Worm (Caenorhabditis elegans) whole organism, young adult: ENCODE data around the gene ehbp-1.
A peak's percentile ranks its signal among the peaks of the same experiment; 100 is the strongest.

ENCODE experiments used
- F49E8.2 ChIP-seq: sonication (generic microtip); optimal IDR thresholded peaks from 3 replicates; lab custom pipeline; 2017; ENCODE audit warnings: missing genetic modification characterization, mild to moderate bottlenecking, missing compliant biosample characterization, antibody characterized with exemption, moderate library complexity; ENCODE audit not compliant: insufficient read depth
- K11D2.4 ChIP-seq: fragments of 200-800 bp; sonication (Bioruptor generic); IDR thresholded peaks from 2 replicates; pipeline ENCODE4 v1.3.6; 2022; ENCODE audit warnings: missing genetic modification reagents, missing genetic modification characterization, missing compliant biosample characterization
- K12H6.12 ChIP-seq: fragments of 200-800 bp; sonication (Bioruptor generic); optimal IDR thresholded peaks from 2 replicates; lab custom pipeline; 2018; ENCODE audit warnings: mild to moderate bottlenecking, missing genetic modification characterization, missing compliant biosample characterization
- Y53F4B.3 ChIP-seq: fragments of 200-800 bp; sonication (Bioruptor generic); IDR thresholded peaks from 2 replicates; pipeline ENCODE4 v1.3.6; 2022; ENCODE audit warnings: missing genetic modification reagents, missing genetic modification characterization, missing compliant biosample characterization
- Y79H2A.3 ChIP-seq: fragments of 200-800 bp; sonication (Bioruptor generic); conservative IDR thresholded peaks from 2 replicates; pipeline ENCODE4 v1.3.6; 2022; ENCODE audit warnings: missing genetic modification reagents, missing genetic modification characterization, missing compliant biosample characterization
- Y95B8A.8 ChIP-seq: fragments of 200-800 bp; sonication (Bioruptor generic); IDR thresholded peaks from 2 replicates; pipeline ENCODE4 v1.3.6; 2022; ENCODE audit warnings: missing genetic modification reagents, missing genetic modification characterization, missing compliant biosample characterization
- ZK185.1 ChIP-seq: sonication (generic microtip); optimal IDR thresholded peaks from 2 replicates; lab custom pipeline; 2016; ENCODE audit warnings: mild to moderate bottlenecking, missing genetic modification characterization, missing compliant biosample characterization; ENCODE audit not compliant: poor library complexity, severe bottlenecking
- aptf-2 ChIP-seq: fragments of 200-800 bp; sonication (Bioruptor generic); conservative IDR thresholded peaks from 2 replicates; pipeline ENCODE4 v1.3.6; 2022; ENCODE audit warnings: missing genetic modification reagents, missing genetic modification characterization, missing compliant biosample characterization
- bed-2 ChIP-seq: fragments of 200-800 bp; sonication (Bioruptor generic); IDR thresholded peaks from 2 replicates; pipeline ENCODE4 v1.3.6; 2022; ENCODE audit warnings: missing genetic modification reagents, missing genetic modification characterization, missing compliant biosample characterization
- ceh-27 ChIP-seq: fragments of 200-800 bp; sonication (Bioruptor generic); optimal IDR thresholded peaks from 2 replicates; lab custom pipeline; 2018; ENCODE audit warnings: mild to moderate bottlenecking, missing genetic modification characterization, moderate library complexity, missing compliant biosample characterization
- chd-7 ChIP-seq: sonication (generic microtip); optimal IDR thresholded peaks from 2 replicates; lab custom pipeline; 2016; ENCODE audit warnings: mild to moderate bottlenecking, missing genetic modification characterization, moderate library complexity, missing compliant biosample characterization
- die-1 ChIP-seq: sonication (generic microtip); optimal IDR thresholded peaks from 2 replicates; lab custom pipeline; 2016; ENCODE audit warnings: missing genotype, mild to moderate bottlenecking, missing genetic modification characterization, missing compliant biosample characterization
- dpff-1 ChIP-seq: sonication (generic microtip); optimal IDR thresholded peaks from 2 replicates; lab custom pipeline; 2017; ENCODE audit warnings: mild to moderate bottlenecking, missing genetic modification characterization, missing compliant biosample characterization
- efl-1 ChIP-seq: fragments of 150-350 bp; optimal IDR thresholded peaks from 2 replicates; lab custom pipeline; 2014; ENCODE audit warnings: missing biosample characterization, missing genetic modification reagents, missing genetic modification characterization
- egrh-3 ChIP-seq: fragments of 200-800 bp; sonication (Bioruptor generic); IDR thresholded peaks from 2 replicates; pipeline ENCODE4 v1.3.6; 2022; ENCODE audit warnings: missing genetic modification reagents, missing genetic modification characterization, missing compliant biosample characterization
- ekl-4 ChIP-seq: fragments of 200-800 bp; sonication (Bioruptor generic); IDR thresholded peaks from 2 replicates; pipeline ENCODE4 v1.3.6; 2022; ENCODE audit warnings: missing genetic modification reagents, missing genetic modification characterization, missing compliant biosample characterization
- gei-17 ChIP-seq: fragments of 200-800 bp; sonication (Bioruptor generic); optimal IDR thresholded peaks from 2 replicates; lab custom pipeline; 2018; ENCODE audit warnings: mild to moderate bottlenecking, missing genetic modification characterization, missing compliant biosample characterization
- hlh-26 ChIP-seq: fragments of 200-800 bp; sonication (Bioruptor generic); conservative IDR thresholded peaks from 2 replicates; pipeline ENCODE4 v1.3.6; 2022; ENCODE audit warnings: missing genetic modification reagents, missing genetic modification characterization, missing compliant biosample characterization
- hsf-1 ChIP-seq: fragments of 200-800 bp; sonication (Bioruptor generic); IDR thresholded peaks from 2 replicates; pipeline ENCODE4 v1.3.6; 2022; ENCODE audit warnings: missing genetic modification reagents, missing genetic modification characterization, missing compliant biosample characterization
- let-607 ChIP-seq, 2 experiments: fragments of 200-800 bp in 1 of 2; sonication (Bioruptor generic) in 1 of 2; sonication (generic microtip) in 1 of 2; optimal IDR thresholded peaks; 2 replicates each; lab custom pipeline; 2016 to 2018; ENCODE audit warnings: mild to moderate bottlenecking in 2 of 2, missing compliant biosample characterization in 2 of 2, missing genetic modification characterization in 2 of 2, moderate library complexity in 2 of 2, missing genotype in 1 of 2
- lsl-1 ChIP-seq: fragments of 200-800 bp; sonication (Bioruptor generic); optimal IDR thresholded peaks from 2 replicates; lab custom pipeline; 2018; ENCODE audit warnings: mild to moderate bottlenecking, missing genetic modification characterization, moderate library complexity, missing compliant biosample characterization
- madf-6 ChIP-seq: fragments of 200-800 bp; sonication (Bioruptor generic); IDR thresholded peaks from 2 replicates; pipeline ENCODE4 v1.3.6; 2022; ENCODE audit warnings: missing genetic modification reagents, missing genetic modification characterization, missing compliant biosample characterization
- mel-28 ChIP-seq: sonication (generic microtip); optimal IDR thresholded peaks from 2 replicates; lab custom pipeline; 2016; ENCODE audit warnings: borderline replicate concordance, mild to moderate bottlenecking, missing genetic modification characterization, missing compliant biosample characterization
- nfya-2 ChIP-seq: fragments of 200-800 bp; sonication (Bioruptor generic); IDR thresholded peaks from 2 replicates; pipeline ENCODE4 v1.3.6; 2022; ENCODE audit warnings: missing genetic modification reagents, missing genetic modification characterization, missing compliant biosample characterization
- pbrm-1 ChIP-seq: fragments of 200-800 bp; sonication (Bioruptor generic); IDR thresholded peaks from 2 replicates; pipeline ENCODE4 v1.3.6; 2022; ENCODE audit warnings: missing genetic modification reagents, missing genetic modification characterization, missing compliant biosample characterization
- rpc-1 ChIP-seq, 2 experiments: fragments of 150-350 bp in 1 of 2; sonication (generic microtip) in 1 of 2; optimal IDR thresholded peaks; 2 replicates each; lab custom pipeline; 2014 to 2018; ENCODE audit warnings: missing biosample characterization in 1 of 2, missing genetic modification characterization in 1 of 2, missing genetic modification reagents in 1 of 2, missing genotype in 1 of 2
- snpc-1.1 ChIP-seq: sonication (generic microtip); optimal IDR thresholded peaks from 2 replicates; lab custom pipeline; 2017; ENCODE audit warnings: missing genetic modification characterization, mild to moderate bottlenecking, missing compliant biosample characterization, antibody characterized with exemption, moderate library complexity, missing genotype, missing genetic modification reagents; ENCODE audit not compliant: insufficient read depth
- snpc-1.3 ChIP-seq: sonication (generic microtip); optimal IDR thresholded peaks from 2 replicates; lab custom pipeline; 2017; ENCODE audit warnings: missing genetic modification characterization, mild to moderate bottlenecking, missing compliant biosample characterization, antibody characterized with exemption, moderate library complexity, missing genotype, missing genetic modification reagents; ENCODE audit not compliant: insufficient read depth
- snpc-4 ChIP-seq, 5 experiments: fragments of 150-350 bp in 1 of 5; sonication (generic microtip) in 4 of 5; optimal IDR thresholded peaks; 2 replicates each; lab custom pipeline; 2014 to 2018; ENCODE audit warnings: missing genetic modification characterization in 5 of 5, missing biosample characterization in 3 of 5, antibody characterized with exemption in 2 of 5, mild to moderate bottlenecking in 2 of 5, missing compliant biosample characterization in 2 of 5, missing genotype in 2 of 5, moderate library complexity in 2 of 5, missing genetic modification reagents in 1 of 5
- tbp1 ChIP-seq: fragments of 200-800 bp; sonication (Bioruptor generic); optimal IDR thresholded peaks from 2 replicates; lab custom pipeline; 2018; ENCODE audit warnings: mild to moderate bottlenecking, missing genetic modification characterization, missing compliant biosample characterization
- unc-130 ChIP-seq: sonication (generic microtip); optimal IDR thresholded peaks from 2 replicates; lab custom pipeline; 2016; ENCODE audit warnings: missing genetic modification reagents, missing genetic modification characterization, missing compliant biosample characterization
- ztf-18 ChIP-seq: sonication (generic microtip); optimal IDR thresholded peaks from 2 replicates; lab custom pipeline; 2016; ENCODE audit warnings: missing genotype, mild to moderate bottlenecking, missing genetic modification characterization, missing compliant biosample characterization
- ztf-22 ChIP-seq: fragments of 200-800 bp; sonication (Bioruptor generic); optimal IDR thresholded peaks from 2 replicates; lab custom pipeline; 2018; ENCODE audit warnings: mild to moderate bottlenecking, missing genetic modification characterization, moderate library complexity, missing compliant biosample characterization
- ztf-25 ChIP-seq: fragments of 200-800 bp; sonication (Bioruptor generic); IDR thresholded peaks from 2 replicates; pipeline ENCODE4 v1.3.6; 2022; ENCODE audit warnings: missing genetic modification reagents, missing genetic modification characterization, missing compliant biosample characterization

Gene ehbp-1

DNA sequence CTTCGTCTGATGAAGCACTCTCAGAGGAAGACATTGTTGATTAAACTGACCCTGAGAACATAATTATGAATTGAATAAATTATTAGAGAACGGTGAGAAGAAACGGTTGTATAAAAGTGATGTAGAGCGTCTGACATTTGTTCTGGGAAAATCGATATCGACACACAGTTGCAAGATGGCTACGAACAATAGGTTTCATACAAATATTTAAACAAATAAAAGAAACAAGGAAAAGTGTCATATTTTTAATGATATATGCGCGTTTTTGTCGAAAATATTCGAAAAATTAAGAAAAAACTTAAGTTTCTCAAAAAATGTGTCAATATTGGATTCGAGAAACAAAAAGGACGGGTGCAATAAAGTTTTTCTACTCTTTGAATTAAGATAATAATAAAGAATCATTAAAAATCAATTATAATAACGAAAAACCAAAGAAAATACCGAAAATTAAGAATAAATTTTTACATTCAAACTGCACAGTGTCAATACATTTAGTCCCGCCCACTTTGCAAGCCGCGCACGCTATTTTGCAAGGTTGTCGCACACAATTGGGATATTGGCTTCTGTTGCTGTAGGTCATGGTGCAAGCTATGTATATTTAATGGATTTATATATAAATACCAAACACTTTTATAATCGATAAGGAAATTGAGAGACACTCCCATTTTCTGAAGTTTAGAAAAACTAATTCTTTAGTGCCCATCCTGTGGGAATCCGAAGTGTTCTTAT lies 32.3 kb downstream of the ehbp-1 start, which contains the start of gene rtfo-1:
Gene rtfo-1 (minus strand): TSS at position 51 of the 729 bp plus-strand sequence.
- TF ChIP-seq mel-28 (tag; lab: Kevin White, UChicago) (no peak), efl-1 (peak; percentile 1), ztf-22 (GFP tag; lab: Kevin White, UChicago) (no peak), Y95B8A.8 (GFP tag; lab: Robert Waterston, UW) (no peak), ztf-18 (peak; percentile 34), K12H6.12 (tag; lab: Kevin White, UChicago) (no peak), ceh-27 (GFP tag; lab: Kevin White, UChicago) (no peak), madf-6 (peak; percentile 12; the same call in 1 of the 2 replicates), snpc-4 (GFP tag; optimal IDR thresholded peaks at IDR 0.05; lab: Kevin White, UChicago) (no peak), snpc-4 (tag; optimal IDR thresholded peaks at IDR 0.05; lab: Kevin White, UChicago) (peak in 2 of 4 experiments; percentile 28 to 56), pbrm-1 (GFP tag; lab: Robert Waterston, UW) (peak; percentile 49; the same call in 1 of the 2 replicates), snpc-1.1 (tag; lab: Kevin White, UChicago) (no peak), dpff-1 (tag; lab: Kevin White, UChicago) (no peak), egrh-3 (GFP tag; lab: Robert Waterston, UW) (no peak), ztf-25 (GFP tag; lab: Robert Waterston, UW) (no peak), hlh-26 (GFP tag; lab: Robert Waterston, UW) (no peak), tbp1 (no peak), unc-130 (no peak), snpc-1.3 (tag; lab: Kevin White, UChicago) (peak; percentile 54), let-607 (tag; optimal IDR thresholded peaks at IDR 0.05; lab: Kevin White, UChicago) (peak in 1 of 2 experiments; percentile 12), rpc-1 (optimal IDR thresholded peaks at IDR 0.05; lab: Kevin White, UChicago) (peak; percentile 42), rpc-1 (tag; optimal IDR thresholded peaks at IDR 0.05; lab: Kevin White, UChicago) (no peak), hsf-1 (GFP tag; lab: Robert Waterston, UW) (no peak), ZK185.1 (peak; percentile 12), bed-2 (GFP tag; lab: Robert Waterston, UW) (no peak)

DNA sequence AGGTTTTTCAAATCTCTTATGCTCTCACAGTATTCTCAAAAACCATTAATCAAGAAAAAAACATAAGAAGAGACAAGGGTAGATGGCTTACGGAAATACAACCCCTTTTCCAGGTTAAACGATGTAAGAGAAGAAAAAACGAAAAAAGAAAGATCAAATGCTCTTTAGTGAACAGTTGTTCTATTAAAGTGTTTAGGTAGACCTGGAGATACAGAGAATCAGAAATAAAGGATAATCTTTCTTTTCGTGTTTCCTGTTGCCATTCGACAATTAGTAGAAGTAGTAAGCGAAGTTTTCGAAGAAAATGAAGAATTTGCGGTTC lies 32.8 kb downstream of the ehbp-1 start, which contains the start of gene K09G1.1:
Gene K09G1.1 (plus strand): TSS at position 223 of the 322 bp plus-strand sequence.
- TF ChIP-seq nfya-2 (GFP tag; lab: Robert Waterston, UW) (no peak), Y53F4B.3 (GFP tag; lab: Robert Waterston, UW) (no peak), K11D2.4 (GFP tag; lab: Robert Waterston, UW) (no peak), F49E8.2 (tag; lab: Kevin White, UChicago) (no peak), ceh-27 (GFP tag; lab: Kevin White, UChicago) (no peak), aptf-2 (no peak), chd-7 (tag; lab: Kevin White, UChicago) (no peak), gei-17 (GFP tag; lab: Kevin White, UChicago) (no peak), Y79H2A.3 (no peak), lsl-1 (GFP tag; lab: Kevin White, UChicago) (no peak), mel-28 (tag; lab: Kevin White, UChicago) (no peak), die-1 (tag; lab: Kevin White, UChicago) (no peak), ekl-4 (GFP tag; lab: Robert Waterston, UW) (no peak)
